Worm (Caenorhabditis elegans) whole organism, L1 larva: ENCODE data around the gene pmk-1.

Source experiments
- blmp-1 ChIP-seq: fragments of 150-350 bp; optimal IDR thresholded peaks from 2 replicates; lab custom pipeline; 2014; ENCODE audit warnings: missing biosample characterization, missing genetic modification characterization
- elt-2 ChIP-seq: sonication (generic microtip); optimal IDR thresholded peaks from 2 replicates; lab custom pipeline; 2016; ENCODE audit warnings: missing genetic modification characterization, mild to moderate bottlenecking, inconsistent platforms, missing compliant biosample characterization, missing genetic modification reagents
- fos-1 ChIP-seq: fragments of 150-350 bp; optimal IDR thresholded peaks from 2 replicates; lab custom pipeline; 2014; ENCODE audit warnings: missing biosample characterization, missing genetic modification characterization
- hlh-17 ChIP-seq: fragments of 200-800 bp; sonication (Bioruptor generic); optimal IDR thresholded peaks from 2 replicates; lab custom pipeline; 2018; ENCODE audit warnings: missing genetic modification characterization, mild to moderate bottlenecking, missing compliant biosample characterization, moderate library complexity, borderline replicate concordance
- lir-3 ChIP-seq: sonication (generic microtip); optimal IDR thresholded peaks from 2 replicates; lab custom pipeline; 2016; ENCODE audit warnings: mild to moderate bottlenecking, missing genetic modification characterization, moderate library complexity, missing compliant biosample characterization; ENCODE audit not compliant: poor library complexity
- lsy-2 ChIP-seq, 2 experiments: fragments of 150-350 bp; optimal IDR thresholded peaks; 2 replicates each; lab custom pipeline; 2014; ENCODE audit warnings: missing biosample characterization in 2 of 2, missing genetic modification characterization in 2 of 2
- mdl-1 ChIP-seq, 2 experiments: fragments of 150-350 bp; optimal IDR thresholded peaks; 2 replicates each; lab custom pipeline; 2014 to 2017; ENCODE audit warnings: missing biosample characterization in 2 of 2, missing genetic modification characterization in 2 of 2, inconsistent platforms in 1 of 2
- mef-2 ChIP-seq: fragments of 150-350 bp; optimal IDR thresholded peaks from 2 replicates; lab custom pipeline; 2014; ENCODE audit warnings: missing biosample characterization, missing genetic modification characterization
- pqm-1 ChIP-seq: sonication (generic microtip); optimal IDR thresholded peaks from 3 replicates; lab custom pipeline; 2017; ENCODE audit warnings: missing biosample characterization, missing genetic modification characterization
- zag-1 ChIP-seq: fragments of 150-350 bp; optimal IDR thresholded peaks from 2 replicates; lab custom pipeline; 2014; ENCODE audit warnings: missing biosample characterization, missing genetic modification characterization
- ztf-11 ChIP-seq, 2 experiments: sonication (generic microtip); optimal IDR thresholded peaks; 2 replicates each; lab custom pipeline; 2016 to 2017; ENCODE audit warnings: missing genetic modification characterization in 2 of 2, missing biosample characterization in 1 of 2, missing compliant biosample characterization in 1 of 2
- ztf-4 ChIP-seq: fragments of 150-350 bp; optimal IDR thresholded peaks from 2 replicates; lab custom pipeline; 2014; ENCODE audit warnings: missing biosample characterization, missing genetic modification characterization

ce11 chrIV:8182566-8182965 is 34.0 kb downstream of the pmk-1 start:
- TF ChIP-seq elt-2 (tag; lab: Kevin White, UChicago) (no peak), mef-2 (tag; lab: Kevin White, UChicago) (no peak), blmp-1 (tag; lab: Kevin White, UChicago) (no peak), ztf-11 (tag; optimal IDR thresholded peaks at IDR 0.05; lab: Kevin White, UChicago) (no peak), ztf-4 (tag; lab: Kevin White, UChicago) (no peak), lsy-2 (tag; optimal IDR thresholded peaks at IDR 0.05; lab: Kevin White, UChicago) (no peak), mdl-1 (tag; optimal IDR thresholded peaks at IDR 0.05; lab: Kevin White, UChicago) (no peak), hlh-17 (GFP tag; lab: Kevin White, UChicago) (no peak), zag-1 (no peak), fos-1 (tag; lab: Kevin White, UChicago) (no peak), lir-3 (no peak), pqm-1 (no peak)
